Fruit fly (Drosophila melanogaster): ENCODE results near the gene CG42764.

DNA sequence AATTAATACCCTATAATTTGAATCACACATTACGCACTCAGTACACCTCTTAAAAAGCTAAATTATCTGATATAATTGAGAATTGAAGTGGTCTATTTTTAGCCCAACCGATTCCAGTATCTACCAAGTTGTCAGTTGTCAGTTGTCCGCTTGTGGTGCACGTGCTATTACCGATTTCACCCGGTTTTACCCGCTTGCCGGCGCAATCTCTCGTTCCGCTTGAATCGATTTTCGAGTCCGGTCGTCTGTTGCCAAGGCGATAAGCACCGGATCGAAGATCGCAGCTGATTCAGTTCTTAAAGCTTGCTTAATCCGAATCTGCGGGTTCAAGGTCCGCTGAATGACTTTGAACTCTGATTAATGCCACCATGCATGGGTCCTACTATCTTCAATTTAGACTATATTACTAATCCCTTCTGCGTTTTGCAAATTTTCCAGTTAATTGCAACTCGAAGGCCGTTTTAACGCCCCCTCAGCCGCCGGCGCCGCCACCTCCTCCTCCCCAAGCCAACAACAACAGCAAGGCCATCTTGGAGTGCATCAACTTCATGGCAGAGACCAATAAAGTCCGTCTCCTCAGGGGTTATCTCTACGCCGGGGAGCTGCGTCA lies 45.8 kb upstream of the CG42764 start:
- TF ChIP-seq ttk (optimal IDR thresholded peaks at IDR 0.05) (no peak), Myc (optimal IDR thresholded peaks at IDR 0.05) (no peak), psq (optimal IDR thresholded peaks at IDR 0.05) (no peak), h (optimal IDR thresholded peaks at IDR 0.05) (no peak), Sin3A (optimal IDR thresholded peaks at IDR 0.05) (no peak)

Data from Kc167 (cell line).